Worm (Caenorhabditis elegans) whole organism, L1 larva: ENCODE data around the gene lin-39.
A peak's percentile ranks its signal among the peaks of the same experiment; 100 is the strongest.

Experiments
- C16A3.4 ChIP-seq: fragments of 150-350 bp; optimal IDR thresholded peaks from 2 replicates; lab custom pipeline; 2014; ENCODE audit warnings: missing biosample characterization, missing genetic modification characterization
- Y116A8C.19 ChIP-seq: sonication (generic microtip); optimal IDR thresholded peaks from 2 replicates; lab custom pipeline; 2016; ENCODE audit warnings: missing compliant biosample characterization, missing genetic modification characterization, borderline replicate concordance
- aha-1 ChIP-seq: fragments of 150-350 bp; optimal IDR thresholded peaks from 2 replicates; lab custom pipeline; 2014; ENCODE audit warnings: missing biosample characterization, missing genetic modification characterization
- aly-2 ChIP-seq: fragments of 150-350 bp; optimal IDR thresholded peaks from 2 replicates; lab custom pipeline; 2014; ENCODE audit warnings: missing biosample characterization, missing genetic modification characterization
- ama-1 ChIP-seq: fragments of 150-350 bp; optimal IDR thresholded peaks from 2 replicates; lab custom pipeline; 2014
- blmp-1 ChIP-seq: fragments of 150-350 bp; optimal IDR thresholded peaks from 2 replicates; lab custom pipeline; 2014; ENCODE audit warnings: missing biosample characterization, missing genetic modification characterization
- ceh-63 ChIP-seq: fragments of 200-800 bp; sonication (Bioruptor generic); optimal IDR thresholded peaks from 2 replicates; lab custom pipeline; 2018; ENCODE audit warnings: mild to moderate bottlenecking, missing genetic modification characterization, missing compliant biosample characterization
- ceh-88 ChIP-seq: fragments of 200-800 bp; sonication (Bioruptor generic); IDR thresholded peaks from 2 replicates; pipeline ENCODE4 v1.3.6; 2022; ENCODE audit warnings: missing genetic modification characterization, missing compliant biosample characterization
- efl-3 ChIP-seq: fragments of 200-800 bp; sonication (Bioruptor generic); optimal IDR thresholded peaks from 2 replicates; lab custom pipeline; 2018; ENCODE audit warnings: mild to moderate bottlenecking, missing genetic modification characterization, missing compliant biosample characterization
- elt-2 ChIP-seq: sonication (generic microtip); optimal IDR thresholded peaks from 2 replicates; lab custom pipeline; 2016; ENCODE audit warnings: missing genetic modification characterization, mild to moderate bottlenecking, inconsistent platforms, missing compliant biosample characterization, missing genetic modification reagents
- elt-3 ChIP-seq, 6 experiments: fragments of 150-350 bp in 1 of 6; sonication (generic microtip); optimal IDR thresholded peaks; 2 replicates each; lab custom pipeline; 2017 to 2018; ENCODE audit warnings: missing biosample characterization in 6 of 6, missing genetic modification characterization in 6 of 6, inconsistent platforms in 1 of 6
- ets-5 ChIP-seq: fragments of 200-800 bp; sonication (Bioruptor generic); IDR thresholded peaks from 2 replicates; pipeline ENCODE4 v1.3.6; 2022; ENCODE audit warnings: missing genetic modification characterization, missing compliant biosample characterization
- fos-1 ChIP-seq: fragments of 150-350 bp; optimal IDR thresholded peaks from 2 replicates; lab custom pipeline; 2014; ENCODE audit warnings: missing biosample characterization, missing genetic modification characterization
- grh-1 ChIP-seq: fragments of 200-800 bp; sonication (Bioruptor generic); IDR thresholded peaks from 2 replicates; pipeline ENCODE4 v1.3.6; 2022; ENCODE audit warnings: missing genetic modification reagents, missing genetic modification characterization, missing compliant biosample characterization
- hlh-17 ChIP-seq: fragments of 200-800 bp; sonication (Bioruptor generic); optimal IDR thresholded peaks from 2 replicates; lab custom pipeline; 2018; ENCODE audit warnings: missing genetic modification characterization, mild to moderate bottlenecking, missing compliant biosample characterization, moderate library complexity, borderline replicate concordance
- irx-1 ChIP-seq: sonication (generic microtip); optimal IDR thresholded peaks from 2 replicates; lab custom pipeline; 2016; ENCODE audit warnings: missing genetic modification characterization, missing compliant biosample characterization
- isw-1 ChIP-seq: fragments of 200-800 bp; sonication (Bioruptor generic); IDR thresholded peaks from 2 replicates; pipeline ENCODE4 v1.3.6; 2022; ENCODE audit warnings: missing genetic modification characterization, missing compliant biosample characterization
- jun-1 ChIP-seq: fragments of 150-350 bp; optimal IDR thresholded peaks from 2 replicates; lab custom pipeline; 2014; ENCODE audit warnings: missing biosample characterization, missing genetic modification reagents, missing genetic modification characterization
- lin-13 ChIP-seq: fragments of 150-350 bp; optimal IDR thresholded peaks from 2 replicates; lab custom pipeline; 2014; ENCODE audit warnings: missing biosample characterization, missing genetic modification reagents, missing genetic modification characterization
- lin-15B ChIP-seq: fragments of 150-350 bp; sonication (generic microtip); optimal IDR thresholded peaks from 3 replicates; lab custom pipeline; 2014; ENCODE audit warnings: missing biosample characterization, missing genetic modification characterization
- lin-39 ChIP-seq: fragments of 150-350 bp; optimal IDR thresholded peaks from 2 replicates; lab custom pipeline; 2014; ENCODE audit warnings: missing biosample characterization, missing genetic modification reagents, missing genetic modification characterization
- lsy-2 ChIP-seq, 2 experiments: fragments of 150-350 bp; optimal IDR thresholded peaks; 2 replicates each; lab custom pipeline; 2014; ENCODE audit warnings: missing biosample characterization in 2 of 2, missing genetic modification characterization in 2 of 2
- mab-9 ChIP-seq: fragments of 200-800 bp; sonication (Bioruptor generic); IDR thresholded peaks from 2 replicates; pipeline ENCODE4 v1.3.6; 2022; ENCODE audit warnings: missing genetic modification reagents, missing genetic modification characterization, missing compliant biosample characterization
- mdl-1 ChIP-seq, 2 experiments: fragments of 150-350 bp; optimal IDR thresholded peaks; 2 replicates each; lab custom pipeline; 2014 to 2017; ENCODE audit warnings: missing biosample characterization in 2 of 2, missing genetic modification characterization in 2 of 2, inconsistent platforms in 1 of 2
- mef-2 ChIP-seq: fragments of 150-350 bp; optimal IDR thresholded peaks from 2 replicates; lab custom pipeline; 2014; ENCODE audit warnings: missing biosample characterization, missing genetic modification characterization
- mep-1 ChIP-seq: fragments of 150-350 bp; optimal IDR thresholded peaks from 2 replicates; lab custom pipeline; 2014; ENCODE audit warnings: missing biosample characterization, missing genetic modification characterization
- nhr-11 ChIP-seq: fragments of 150-350 bp; optimal IDR thresholded peaks from 2 replicates; lab custom pipeline; 2014; ENCODE audit warnings: missing biosample characterization, missing genetic modification characterization
- nhr-20 ChIP-seq: sonication (generic microtip); optimal IDR thresholded peaks from 2 replicates; lab custom pipeline; 2016; ENCODE audit warnings: mild to moderate bottlenecking, missing genetic modification characterization, missing compliant biosample characterization
- nhr-237 ChIP-seq: fragments of 150-350 bp; optimal IDR thresholded peaks from 2 replicates; lab custom pipeline; 2014; ENCODE audit warnings: missing biosample characterization, missing genetic modification characterization
- nhr-28 ChIP-seq: fragments of 150-350 bp; optimal IDR thresholded peaks from 2 replicates; lab custom pipeline; 2014; ENCODE audit warnings: missing biosample characterization, missing genetic modification characterization
- nhr-77 ChIP-seq: fragments of 150-350 bp; optimal IDR thresholded peaks from 2 replicates; lab custom pipeline; 2014; ENCODE audit warnings: missing biosample characterization, missing genetic modification characterization
- nhr-85 ChIP-seq: sonication (generic microtip); peaks from one replicate; lab custom pipeline; 2016; ENCODE audit warnings: missing genetic modification characterization, inconsistent platforms, missing compliant biosample characterization
- nhr-90 ChIP-seq: sonication (generic microtip); optimal IDR thresholded peaks from 2 replicates; lab custom pipeline; 2016; ENCODE audit warnings: mild to moderate bottlenecking, missing genetic modification characterization, missing compliant biosample characterization; ENCODE audit not compliant: poor library complexity
- pax-3 ChIP-seq: fragments of 200-800 bp; sonication (Bioruptor generic); optimal IDR thresholded peaks from 2 replicates; lab custom pipeline; 2018; ENCODE audit warnings: mild to moderate bottlenecking, missing genetic modification characterization, moderate library complexity, missing compliant biosample characterization
- skn-1 ChIP-seq: fragments of 150-350 bp; optimal IDR thresholded peaks from 2 replicates; lab custom pipeline; 2014; ENCODE audit warnings: missing biosample characterization, missing genetic modification characterization
- snu-23 ChIP-seq: sonication (generic microtip); optimal IDR thresholded peaks from 2 replicates; lab custom pipeline; 2016; ENCODE audit warnings: missing genetic modification characterization, missing compliant biosample characterization
- sox-4 ChIP-seq: sonication (generic microtip); optimal IDR thresholded peaks from 2 replicates; lab custom pipeline; 2016; ENCODE audit warnings: missing genetic modification characterization, missing compliant biosample characterization
- sup-37 ChIP-seq: fragments of 200-800 bp; sonication (Bioruptor generic); optimal IDR thresholded peaks from 2 replicates; lab custom pipeline; 2018; ENCODE audit warnings: mild to moderate bottlenecking, missing genetic modification characterization, missing compliant biosample characterization
- swsn-7 ChIP-seq: sonication (generic microtip); optimal IDR thresholded peaks from 2 replicates; lab custom pipeline; 2016; ENCODE audit warnings: missing genetic modification characterization, missing compliant biosample characterization
- tbx-2 ChIP-seq: sonication (generic microtip); optimal IDR thresholded peaks from 2 replicates; lab custom pipeline; 2016; ENCODE audit warnings: missing genetic modification characterization, missing compliant biosample characterization
- unc-130 ChIP-seq: fragments of 150-350 bp; optimal IDR thresholded peaks from 2 replicates; lab custom pipeline; 2017; ENCODE audit warnings: missing biosample characterization, missing genetic modification characterization, inconsistent platforms
- unc-30 ChIP-seq: sonication (generic microtip); optimal IDR thresholded peaks from 2 replicates; lab custom pipeline; 2017; ENCODE audit warnings: missing biosample characterization, missing genetic modification characterization
- xbp-1 ChIP-seq: sonication (generic microtip); optimal IDR thresholded peaks from 2 replicates; lab custom pipeline; 2016; ENCODE audit warnings: missing genetic modification characterization, missing compliant biosample characterization
- zag-1 ChIP-seq: fragments of 150-350 bp; optimal IDR thresholded peaks from 2 replicates; lab custom pipeline; 2014; ENCODE audit warnings: missing biosample characterization, missing genetic modification characterization
- ztf-11 ChIP-seq, 2 experiments: sonication (generic microtip); optimal IDR thresholded peaks; 2 replicates each; lab custom pipeline; 2016 to 2017; ENCODE audit warnings: missing genetic modification characterization in 2 of 2, missing biosample characterization in 1 of 2, missing compliant biosample characterization in 1 of 2
- ztf-4 ChIP-seq: fragments of 150-350 bp; optimal IDR thresholded peaks from 2 replicates; lab custom pipeline; 2014; ENCODE audit warnings: missing biosample characterization, missing genetic modification characterization

Gene lin-39

ce11 chrIII:7554697-7555145 is 18.3 kb upstream of the lin-39 start (continued):
- no peak for TF ChIP-seq ztf-11 (tag; optimal IDR thresholded peaks at IDR 0.05; lab: Kevin White, UChicago)
- TF ChIP-seq nhr-20 (tag; lab: Kevin White, UChicago), result peak; percentile 33
- no peak for TF ChIP-seq lin-39 (tag; lab: Kevin White, UChicago)
- TF ChIP-seq sox-4, result no peak
- TF ChIP-seq ceh-88 (GFP tag; lab: Robert Waterston, UW), result no peak
- no peak for TF ChIP-seq lin-15B
- TF ChIP-seq irx-1, result peak; percentile 53
- no peak for TF ChIP-seq nhr-28
- TF ChIP-seq mab-9, result no peak
- TF ChIP-seq efl-3 (GFP tag; lab: Kevin White, UChicago), result no peak
- no peak for TF ChIP-seq unc-30 (tag; lab: Kevin White, UChicago)
- TF ChIP-seq pax-3 (tag; lab: Kevin White, UChicago), result no peak
- no peak for TF ChIP-seq unc-130 (tag; lab: Kevin White, UChicago)
- no peak for TF ChIP-seq hlh-17 (GFP tag; lab: Kevin White, UChicago)
- no peak for TF ChIP-seq mep-1 (tag; lab: Kevin White, UChicago)
- TF ChIP-seq skn-1 (tag; lab: Kevin White, UChicago), result no peak
- no peak for TF ChIP-seq nhr-77 (tag; lab: Kevin White, UChicago)
- peak; percentile 63 to 69 for TF ChIP-seq lsy-2 (tag; optimal IDR thresholded peaks at IDR 0.05; lab: Kevin White, UChicago)
- no peak for TF ChIP-seq isw-1 (GFP tag; lab: Robert Waterston, UW)
- no peak for TF ChIP-seq sup-37 (GFP tag; lab: Kevin White, UChicago)
- no peak for TF ChIP-seq C16A3.4 (tag; lab: Kevin White, UChicago)
- TF ChIP-seq elt-2 (tag; lab: Kevin White, UChicago), result no peak
- TF ChIP-seq blmp-1, result peak; percentile 28
- TF ChIP-seq tbx-2 (tag; lab: Kevin White, UChicago), result peak; percentile 22
- no peak for TF ChIP-seq nhr-237 (tag; lab: Kevin White, UChicago)
- TF ChIP-seq nhr-85, result peak; percentile 92
- TF ChIP-seq ama-1, result no peak
- TF ChIP-seq aha-1 (tag; lab: Kevin White, UChicago), result no peak
- TF ChIP-seq jun-1 (tag; lab: Kevin White, UChicago), result no peak
- TF ChIP-seq mdl-1 (tag; optimal IDR thresholded peaks at IDR 0.05; lab: Kevin White, UChicago), result no peak
- no peak for TF ChIP-seq grh-1 (GFP tag; lab: Robert Waterston, UW)
- TF ChIP-seq xbp-1 (tag; lab: Kevin White, UChicago), result no peak
- no peak for TF ChIP-seq elt-3 (tag; optimal IDR thresholded peaks at IDR 0.05; lab: Kevin White, UChicago)
- TF ChIP-seq lin-13 (GFP tag; lab: Kevin White, UChicago), result no peak
- no peak for TF ChIP-seq ets-5 (GFP tag; lab: Robert Waterston, UW)
- no peak for TF ChIP-seq fos-1
- no peak for TF ChIP-seq ztf-4 (tag; lab: Kevin White, UChicago)
- peak; percentile 34 for TF ChIP-seq snu-23
- no peak for TF ChIP-seq mef-2 (tag; lab: Kevin White, UChicago)
- no peak for TF ChIP-seq zag-1
- no peak for TF ChIP-seq nhr-11 (tag; lab: Kevin White, UChicago)
- peak; percentile 19 for TF ChIP-seq nhr-90 (tag; lab: Kevin White, UChicago)
- TF ChIP-seq ceh-63 (GFP tag; lab: Kevin White, UChicago), result no peak
- peak; percentile 16 for TF ChIP-seq swsn-7 (tag; lab: Kevin White, UChicago)
- no peak for TF ChIP-seq aly-2
- TF ChIP-seq Y116A8C.19, result no peak
